Worm (Caenorhabditis elegans) whole organism, L3 larva: ENCODE data around the gene srx-60.

Experiments
- ZK546.5 ChIP-seq: sonication (generic microtip); optimal IDR thresholded peaks from 2 replicates; lab custom pipeline; 2017; ENCODE audit warnings: missing biosample characterization, missing genetic modification characterization
- aly-2 ChIP-seq: fragments of 150-350 bp; optimal IDR thresholded peaks from 2 replicates; lab custom pipeline; 2014; ENCODE audit warnings: missing biosample characterization, missing genetic modification characterization
- ama-1 ChIP-seq: fragments of 150-350 bp; optimal IDR thresholded peaks from 2 replicates; lab custom pipeline; 2018
- ceh-16 ChIP-seq: sonication (generic microtip); optimal IDR thresholded peaks from 2 replicates; lab custom pipeline; 2017; ENCODE audit warnings: missing biosample characterization, missing genetic modification characterization
- ceh-82 ChIP-seq: fragments of 150-350 bp; optimal IDR thresholded peaks from 2 replicates; lab custom pipeline; 2014; ENCODE audit warnings: missing biosample characterization, missing genetic modification characterization
- ceh-9 ChIP-seq: sonication (generic microtip); optimal IDR thresholded peaks from 2 replicates; lab custom pipeline; 2018; ENCODE audit warnings: missing biosample characterization, missing genetic modification characterization
- daf-12 ChIP-seq: fragments of 150-350 bp; optimal IDR thresholded peaks from 2 replicates; lab custom pipeline; 2014; ENCODE audit warnings: missing biosample characterization, missing genetic modification reagents, missing genetic modification characterization
- egl-27 ChIP-seq: sonication (generic microtip); optimal IDR thresholded peaks from 4 replicates; lab custom pipeline; 2017; ENCODE audit warnings: missing biosample characterization, missing genetic modification reagents, missing genetic modification characterization
- egl-5 ChIP-seq: fragments of 150-350 bp; optimal IDR thresholded peaks from 2 replicates; lab custom pipeline; 2017; ENCODE audit warnings: missing biosample characterization, missing genetic modification reagents, missing genetic modification characterization, inconsistent platforms
- elt-1 ChIP-seq: fragments of 150-350 bp; optimal IDR thresholded peaks from 2 replicates; lab custom pipeline; 2014; ENCODE audit warnings: missing biosample characterization, missing genetic modification characterization
- elt-2 ChIP-seq: sonication (generic microtip); optimal IDR thresholded peaks from 2 replicates; lab custom pipeline; 2016; ENCODE audit warnings: missing genetic modification reagents, mild to moderate bottlenecking, missing genetic modification characterization, missing compliant biosample characterization
- elt-3 ChIP-seq, 3 experiments: fragments of 150-350 bp in 1 of 3; sonication (generic microtip) in 2 of 3; optimal IDR thresholded peaks; 2 replicates in 2 of 3; 4 replicates in 1 of 3; lab custom pipeline; 2014 to 2017; ENCODE audit warnings: missing biosample characterization in 3 of 3, missing genetic modification characterization in 3 of 3
- eor-1 ChIP-seq, 2 experiments: fragments of 150-350 bp; optimal IDR thresholded peaks; 2 replicates each; lab custom pipeline; 2014 to 2018; ENCODE audit warnings: missing biosample characterization in 2 of 2, missing genetic modification characterization in 2 of 2
- fkh-2 ChIP-seq: fragments of 150-350 bp; optimal IDR thresholded peaks from 2 replicates; lab custom pipeline; 2014; ENCODE audit warnings: missing biosample characterization, missing genetic modification reagents, missing genetic modification characterization
- jun-1 ChIP-seq: fragments of 150-350 bp; optimal IDR thresholded peaks from 2 replicates; lab custom pipeline; 2014; ENCODE audit warnings: missing biosample characterization, missing genetic modification reagents, missing genetic modification characterization
- lin-15B ChIP-seq: fragments of 150-350 bp; optimal IDR thresholded peaks from 2 replicates; lab custom pipeline; 2014; ENCODE audit warnings: missing biosample characterization, missing genetic modification characterization
- lin-39 ChIP-seq: fragments of 150-350 bp; optimal IDR thresholded peaks from 2 replicates; lab custom pipeline; 2018; ENCODE audit warnings: missing biosample characterization, missing genetic modification reagents, missing genetic modification characterization
- lsy-12 ChIP-seq: sonication (generic microtip); optimal IDR thresholded peaks from 2 replicates; lab custom pipeline; 2016; ENCODE audit warnings: mild to moderate bottlenecking, missing genetic modification characterization, missing compliant biosample characterization
- mdl-1 ChIP-seq: fragments of 150-350 bp; optimal IDR thresholded peaks from 2 replicates; lab custom pipeline; 2014; ENCODE audit warnings: missing biosample characterization, missing genetic modification characterization
- mml-1 ChIP-seq: fragments of 150-350 bp; sonication (generic microtip); optimal IDR thresholded peaks from 3 replicates; lab custom pipeline; 2014; ENCODE audit warnings: missing biosample characterization, missing genetic modification characterization
- nhr-11 ChIP-seq: fragments of 150-350 bp; optimal IDR thresholded peaks from 2 replicates; lab custom pipeline; 2014; ENCODE audit warnings: missing biosample characterization, missing genetic modification characterization
- nhr-12 ChIP-seq: fragments of 150-350 bp; optimal IDR thresholded peaks from 2 replicates; lab custom pipeline; 2014; ENCODE audit warnings: missing biosample characterization, missing genetic modification characterization
- nhr-23 ChIP-seq: fragments of 150-350 bp; optimal IDR thresholded peaks from 2 replicates; lab custom pipeline; 2014; ENCODE audit warnings: missing biosample characterization, missing genetic modification reagents, missing genetic modification characterization
- nhr-25 ChIP-seq: sonication (generic microtip); optimal IDR thresholded peaks from 2 replicates; lab custom pipeline; 2017; ENCODE audit warnings: missing biosample characterization, missing genetic modification characterization
- nhr-28 ChIP-seq: fragments of 150-350 bp; optimal IDR thresholded peaks from 2 replicates; lab custom pipeline; 2014; ENCODE audit warnings: missing biosample characterization, missing genetic modification characterization
- nhr-43 ChIP-seq: sonication (generic microtip); optimal IDR thresholded peaks from 2 replicates; lab custom pipeline; 2016; ENCODE audit warnings: mild to moderate bottlenecking, missing genetic modification characterization, missing compliant biosample characterization; ENCODE audit not compliant: poor library complexity, severe bottlenecking
- nhr-76 ChIP-seq: fragments of 150-350 bp; sonication (generic microtip); optimal IDR thresholded peaks from 5 replicates; lab custom pipeline; 2014; ENCODE audit warnings: missing biosample characterization, missing genetic modification characterization
- nhr-77 ChIP-seq: fragments of 150-350 bp; optimal IDR thresholded peaks from 2 replicates; lab custom pipeline; 2014; ENCODE audit warnings: missing biosample characterization, missing genetic modification characterization
- pha-4 ChIP-seq: fragments of 150-350 bp; optimal IDR thresholded peaks from 2 replicates; lab custom pipeline; 2014; ENCODE audit warnings: missing biosample characterization, missing genetic modification reagents, missing genetic modification characterization
- pqm-1 ChIP-seq: fragments of 150-350 bp; optimal IDR thresholded peaks from 2 replicates; lab custom pipeline; 2017; ENCODE audit warnings: missing biosample characterization, missing genetic modification characterization, inconsistent platforms
- sea-2 ChIP-seq: fragments of 150-350 bp; sonication (generic microtip); optimal IDR thresholded peaks from 4 replicates; lab custom pipeline; 2014; ENCODE audit warnings: missing biosample characterization, missing genetic modification reagents, missing genetic modification characterization
- snpc-4 ChIP-seq: fragments of 150-350 bp; optimal IDR thresholded peaks from 2 replicates; lab custom pipeline; 2014; ENCODE audit warnings: missing biosample characterization, missing genetic modification characterization
- unc-62 ChIP-seq: fragments of 150-350 bp; sonication (generic microtip); optimal IDR thresholded peaks from 4 replicates; lab custom pipeline; 2014; ENCODE audit warnings: missing biosample characterization, missing genetic modification reagents, missing genetic modification characterization
- zag-1 ChIP-seq: fragments of 150-350 bp; optimal IDR thresholded peaks from 2 replicates; lab custom pipeline; 2014; ENCODE audit warnings: missing biosample characterization, missing genetic modification characterization
- ztf-11 ChIP-seq: fragments of 150-350 bp; optimal IDR thresholded peaks from 2 replicates; lab custom pipeline; 2014; ENCODE audit warnings: missing biosample characterization, missing genetic modification characterization
- ztf-4 ChIP-seq: fragments of 150-350 bp; optimal IDR thresholded peaks from 2 replicates; lab custom pipeline; 2014; ENCODE audit warnings: missing biosample characterization, missing genetic modification characterization

Gene srx-60

ce11 chrV:7400588-7400987 lies at the start of gene srx-60:
TSS of gene srx-60 (plus strand) at chrV:7400888.
- TF ChIP-seq nhr-28 (no peak), nhr-43 (tag; lab: Kevin White, UChicago) (no peak), nhr-76 (tag; lab: Kevin White, UChicago) (no peak), nhr-25 (tag; lab: Kevin White, UChicago) (no peak), egl-27 (tag; lab: Kevin White, UChicago) (no peak), ztf-4 (tag; lab: Kevin White, UChicago) (no peak), ama-1 (lab: Kevin White, UChicago) (no peak), lin-39 (tag; lab: Kevin White, UChicago) (no peak), zag-1 (no peak), nhr-11 (tag; lab: Kevin White, UChicago) (no peak), eor-1 (tag; optimal IDR thresholded peaks at IDR 0.05; lab: Kevin White, UChicago) (no peak), elt-3 (tag; optimal IDR thresholded peaks at IDR 0.05; lab: Kevin White, UChicago) (no peak), pha-4 (tag; lab: Kevin White, UChicago) (no peak), lin-15B (tag; lab: Kevin White, UChicago) (no peak), nhr-77 (tag; lab: Kevin White, UChicago) (no peak), snpc-4 (tag; lab: Kevin White, UChicago) (no peak)

ce11 chrV:7352186-7353053 lies 48.3 kb upstream of the srx-60 start, which contains the start of the genes srh-231 and srh-275:
TSS of gene srh-231 (minus strand) at chrV:7352236.
TSS of gene srh-275 (plus strand) at chrV:7353003.
- no peak for TF ChIP-seq snpc-4 (tag; lab: Kevin White, UChicago)
- no peak for TF ChIP-seq elt-1 (tag; lab: Kevin White, UChicago)
- no peak for TF ChIP-seq ztf-11 (tag; lab: Kevin White, UChicago)
- no peak for TF ChIP-seq aly-2
- TF ChIP-seq unc-62 (GFP tag; lab: Kevin White, UChicago) = no peak
- no peak for TF ChIP-seq nhr-11 (tag; lab: Kevin White, UChicago)
- TF ChIP-seq nhr-28 = no peak
- TF ChIP-seq ZK546.5 (tag; lab: Kevin White, UChicago) = no peak
- TF ChIP-seq nhr-23 (tag; lab: Kevin White, UChicago) = no peak

- TF ChIP-seq sea-2 (GFP tag; lab: Kevin White, UChicago) (no peak), ama-1 (lab: Kevin White, UChicago) (no peak), nhr-11 (tag; lab: Kevin White, UChicago) (no peak), pqm-1 (tag; lab: Kevin White, UChicago) (no peak), snpc-4 (tag; lab: Kevin White, UChicago) (no peak), nhr-23 (tag; lab: Kevin White, UChicago) (no peak), eor-1 (tag; optimal IDR thresholded peaks at IDR 0.05; lab: Kevin White, UChicago) (no peak), zag-1 (no peak), ceh-82 (tag; lab: Kevin White, UChicago) (no peak), lsy-12 (no peak), pha-4 (tag; lab: Kevin White, UChicago) (no peak), jun-1 (tag; lab: Kevin White, UChicago) (no peak), daf-12 (tag; lab: Kevin White, UChicago) (no peak), elt-3 (tag; optimal IDR thresholded peaks at IDR 0.05; lab: Kevin White, UChicago) (no peak), ceh-9 (no peak), egl-5 (tag; lab: Kevin White, UChicago) (no peak), elt-2 (tag; lab: Kevin White, UChicago) (no peak), ceh-16 (no peak), nhr-76 (tag; lab: Kevin White, UChicago) (no peak), lin-15B (tag; lab: Kevin White, UChicago) (no peak)
Measured at ce11 chrV:7353602-7354001, 47.1 kb upstream of the srx-60 start.

DNA sequence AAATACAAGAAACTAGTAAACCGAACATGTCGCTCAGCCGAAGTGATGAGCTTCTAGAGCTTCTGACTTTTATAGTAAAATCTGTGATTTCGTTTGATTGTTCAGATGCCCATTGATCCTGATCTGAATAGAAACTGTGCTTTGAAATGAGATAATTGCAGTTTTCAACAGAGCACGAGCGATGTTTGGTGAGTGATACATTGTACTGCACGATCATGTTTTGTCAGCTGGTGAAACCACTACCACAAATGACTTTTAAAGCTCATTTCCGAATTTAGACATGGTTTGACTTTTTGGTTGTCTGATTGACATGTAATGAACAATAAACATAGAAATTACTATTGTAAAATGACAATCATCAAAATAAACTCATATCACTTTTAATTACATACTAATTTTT lies 45.2 kb upstream of the srx-60 start, which contains the start of gene tag-293:
TSS of gene tag-293 (minus strand) at position 101 of the 400 bp plus-strand sequence.
- TF ChIP-seq pha-4 (tag; lab: Kevin White, UChicago) = no peak
- TF ChIP-seq ama-1 (lab: Kevin White, UChicago) = no peak
- TF ChIP-seq nhr-76 (tag; lab: Kevin White, UChicago) = no peak
- TF ChIP-seq elt-3 (tag; optimal IDR thresholded peaks at IDR 0.05; lab: Kevin White, UChicago) = no peak
- TF ChIP-seq mdl-1 (tag; lab: Kevin White, UChicago) = no peak
- no peak for TF ChIP-seq mml-1 (tag; lab: Kevin White, UChicago)
- no peak for TF ChIP-seq nhr-12 (tag; lab: Kevin White, UChicago)
- TF ChIP-seq egl-5 (tag; lab: Kevin White, UChicago) = no peak
- no peak for TF ChIP-seq ceh-9
- no peak for TF ChIP-seq pqm-1 (tag; lab: Kevin White, UChicago)
- no peak for TF ChIP-seq aly-2
- TF ChIP-seq fkh-2 = no peak
- no peak for TF ChIP-seq unc-62 (GFP tag; lab: Kevin White, UChicago)
- TF ChIP-seq nhr-23 (tag; lab: Kevin White, UChicago) = no peak
